Fruit fly (Drosophila melanogaster) S2 (cell line): ENCODE data around the gene kek6.

Source experiments
- CG8478 ChIP-seq: fragments of >200 bp; optimal IDR thresholded peaks from 2 replicates; lab custom pipeline; 2018
- CTCF ChIP-seq, 2 experiments: fragments of >200 bp; optimal IDR thresholded peaks; 2 replicates each; lab custom pipeline; 2018

DNA sequence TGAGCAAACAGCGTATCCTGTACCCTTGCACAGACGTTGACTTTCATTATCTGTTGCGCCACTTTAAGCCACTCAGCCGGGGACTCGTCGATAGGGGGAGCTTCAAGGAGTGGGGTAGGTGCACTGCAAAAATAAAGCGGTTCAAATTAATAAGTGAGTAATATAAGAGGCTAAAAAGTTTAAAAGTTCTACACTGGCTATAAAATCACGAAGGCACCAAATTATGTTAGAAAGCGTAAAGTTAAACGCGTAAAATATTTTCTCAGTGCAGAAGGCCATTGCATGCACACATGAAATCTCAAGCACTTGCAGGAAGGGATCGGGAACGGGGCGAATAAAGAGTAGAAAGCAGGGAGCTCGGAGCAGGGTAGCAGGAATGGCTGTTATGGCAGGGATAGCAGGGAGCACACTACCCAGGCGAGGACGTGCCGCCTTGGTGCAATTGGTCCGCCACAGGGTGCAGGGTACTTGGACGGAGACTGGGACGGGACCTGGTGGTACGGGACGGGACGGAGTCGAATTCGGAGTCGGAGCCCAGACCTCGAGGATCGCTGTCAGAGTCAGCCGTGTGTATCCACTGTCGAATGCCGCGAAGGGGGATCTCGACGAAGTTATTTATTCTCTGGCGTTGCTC, 76.3 kb downstream of the kek6 start:
- no peak for TF ChIP-seq CG8478 (lab: Kevin White, UChicago)
- TF ChIP-seq CTCF (optimal IDR thresholded peaks at IDR 0.05; lab: Kevin White, UChicago) = no peak
